Worm (Caenorhabditis elegans) whole organism, L1 larva: Measurements from ENCODE around the gene sod-1.

Source experiments
- C34B4.2 ChIP-seq: sonication (generic microtip); optimal IDR thresholded peaks from 2 replicates; lab custom pipeline; 2017; ENCODE audit warnings: mild to moderate bottlenecking, missing genetic modification characterization, missing compliant biosample characterization
- F16B12.6 ChIP-seq: fragments of 150-350 bp; optimal IDR thresholded peaks from 2 replicates; lab custom pipeline; 2014; ENCODE audit warnings: missing biosample characterization, missing genetic modification characterization
- Y116A8C.19 ChIP-seq: sonication (generic microtip); optimal IDR thresholded peaks from 2 replicates; lab custom pipeline; 2016; ENCODE audit warnings: missing compliant biosample characterization, missing genetic modification characterization, borderline replicate concordance
- aha-1 ChIP-seq: fragments of 150-350 bp; optimal IDR thresholded peaks from 2 replicates; lab custom pipeline; 2014; ENCODE audit warnings: missing biosample characterization, missing genetic modification characterization
- ama-1 ChIP-seq: fragments of 150-350 bp; optimal IDR thresholded peaks from 2 replicates; lab custom pipeline; 2014
- blmp-1 ChIP-seq: fragments of 150-350 bp; optimal IDR thresholded peaks from 2 replicates; lab custom pipeline; 2014; ENCODE audit warnings: missing biosample characterization, missing genetic modification characterization
- ceh-63 ChIP-seq: fragments of 200-800 bp; sonication (Bioruptor generic); optimal IDR thresholded peaks from 2 replicates; lab custom pipeline; 2018; ENCODE audit warnings: mild to moderate bottlenecking, missing genetic modification characterization, missing compliant biosample characterization
- ceh-8 ChIP-seq: fragments of 200-800 bp; sonication (Bioruptor generic); optimal IDR thresholded peaks from 2 replicates; lab custom pipeline; 2018; ENCODE audit warnings: mild to moderate bottlenecking, missing genetic modification characterization, moderate library complexity, missing compliant biosample characterization
- ceh-82 ChIP-seq, 3 experiments: fragments of 150-350 bp in 1 of 3; sonication (generic microtip) in 2 of 3; optimal IDR thresholded peaks; 2 replicates each; lab custom pipeline; 2014 to 2017; ENCODE audit warnings: missing biosample characterization in 3 of 3, missing genetic modification characterization in 3 of 3
- ceh-88 ChIP-seq: fragments of 200-800 bp; sonication (Bioruptor generic); IDR thresholded peaks from 2 replicates; pipeline ENCODE4 v1.3.6; 2022; ENCODE audit warnings: missing genetic modification characterization, missing compliant biosample characterization
- ceh-90 ChIP-seq: sonication (generic microtip); optimal IDR thresholded peaks from 2 replicates; lab custom pipeline; 2016; ENCODE audit warnings: missing genetic modification characterization, missing compliant biosample characterization
- ces-1 ChIP-seq: fragments of 150-350 bp; optimal IDR thresholded peaks from 2 replicates; lab custom pipeline; 2014; ENCODE audit warnings: missing biosample characterization, missing genetic modification reagents, missing genetic modification characterization
- dpl-1 ChIP-seq, 3 experiments: fragments of 150-350 bp in 2 of 3; sonication (generic microtip) in 1 of 3; optimal IDR thresholded peaks; 2 replicates each; lab custom pipeline; 2014 to 2017; ENCODE audit warnings: missing biosample characterization in 3 of 3, missing genetic modification characterization in 3 of 3, missing genetic modification reagents in 3 of 3
- efl-1 ChIP-seq, 4 experiments: fragments of 150-350 bp; optimal IDR thresholded peaks in 3 of 4; peaks in 1 of 4; 1 replicate in 1 of 4; 2 replicates in 3 of 4; lab custom pipeline; 2014; ENCODE audit warnings: missing biosample characterization in 2 of 4, missing genetic modification characterization in 2 of 4, missing genetic modification reagents in 2 of 4
- efl-3 ChIP-seq: fragments of 200-800 bp; sonication (Bioruptor generic); optimal IDR thresholded peaks from 2 replicates; lab custom pipeline; 2018; ENCODE audit warnings: mild to moderate bottlenecking, missing genetic modification characterization, missing compliant biosample characterization
- egl-13 ChIP-seq: sonication (generic microtip); optimal IDR thresholded peaks from 2 replicates; lab custom pipeline; 2016; ENCODE audit warnings: missing genotype, missing genetic modification reagents, missing genetic modification characterization, missing compliant biosample characterization
- elt-2 ChIP-seq: sonication (generic microtip); optimal IDR thresholded peaks from 2 replicates; lab custom pipeline; 2016; ENCODE audit warnings: missing genetic modification characterization, mild to moderate bottlenecking, inconsistent platforms, missing compliant biosample characterization, missing genetic modification reagents
- elt-3 ChIP-seq, 6 experiments: fragments of 150-350 bp in 1 of 6; sonication (generic microtip); optimal IDR thresholded peaks; 2 replicates each; lab custom pipeline; 2017 to 2018; ENCODE audit warnings: missing biosample characterization in 6 of 6, missing genetic modification characterization in 6 of 6, inconsistent platforms in 1 of 6
- fkh-10 ChIP-seq: sonication (generic microtip); optimal IDR thresholded peaks from 2 replicates; lab custom pipeline; 2017; ENCODE audit warnings: missing biosample characterization, missing genetic modification reagents, missing genetic modification characterization
- fkh-4 ChIP-seq: sonication (generic microtip); optimal IDR thresholded peaks from 2 replicates; lab custom pipeline; 2016; ENCODE audit warnings: missing compliant biosample characterization, missing genetic modification characterization, borderline replicate concordance
- fkh-8 ChIP-seq: sonication (generic microtip); optimal IDR thresholded peaks from 2 replicates; lab custom pipeline; 2016; ENCODE audit warnings: mild to moderate bottlenecking, missing genetic modification characterization, missing compliant biosample characterization
- grh-1 ChIP-seq: fragments of 200-800 bp; sonication (Bioruptor generic); IDR thresholded peaks from 2 replicates; pipeline ENCODE4 v1.3.6; 2022; ENCODE audit warnings: missing genetic modification reagents, missing genetic modification characterization, missing compliant biosample characterization
- hpl-2 ChIP-seq: fragments of 150-350 bp; optimal IDR thresholded peaks from 2 replicates; lab custom pipeline; 2014; ENCODE audit warnings: missing biosample characterization, missing genetic modification reagents, missing genetic modification characterization
- irx-1 ChIP-seq: sonication (generic microtip); optimal IDR thresholded peaks from 2 replicates; lab custom pipeline; 2016; ENCODE audit warnings: missing genetic modification characterization, missing compliant biosample characterization
- lin-15B ChIP-seq: fragments of 150-350 bp; sonication (generic microtip); optimal IDR thresholded peaks from 3 replicates; lab custom pipeline; 2014; ENCODE audit warnings: missing biosample characterization, missing genetic modification characterization
- lin-35 ChIP-seq, 2 experiments: fragments of 150-350 bp; optimal IDR thresholded peaks; 2 replicates each; lab custom pipeline; 2014; ENCODE audit warnings: missing biosample characterization in 2 of 2, missing genetic modification characterization in 2 of 2, missing genetic modification reagents in 2 of 2
- lin-39 ChIP-seq: fragments of 150-350 bp; optimal IDR thresholded peaks from 2 replicates; lab custom pipeline; 2014; ENCODE audit warnings: missing biosample characterization, missing genetic modification reagents, missing genetic modification characterization
- lir-3 ChIP-seq: sonication (generic microtip); optimal IDR thresholded peaks from 2 replicates; lab custom pipeline; 2016; ENCODE audit warnings: mild to moderate bottlenecking, missing genetic modification characterization, moderate library complexity, missing compliant biosample characterization; ENCODE audit not compliant: poor library complexity
- mab-9 ChIP-seq: fragments of 200-800 bp; sonication (Bioruptor generic); IDR thresholded peaks from 2 replicates; pipeline ENCODE4 v1.3.6; 2022; ENCODE audit warnings: missing genetic modification reagents, missing genetic modification characterization, missing compliant biosample characterization
- mef-2 ChIP-seq: fragments of 150-350 bp; optimal IDR thresholded peaks from 2 replicates; lab custom pipeline; 2014; ENCODE audit warnings: missing biosample characterization, missing genetic modification characterization
- mep-1 ChIP-seq: fragments of 150-350 bp; optimal IDR thresholded peaks from 2 replicates; lab custom pipeline; 2014; ENCODE audit warnings: missing biosample characterization, missing genetic modification characterization
- nhr-47 ChIP-seq: sonication (generic microtip); optimal IDR thresholded peaks from 2 replicates; lab custom pipeline; 2016; ENCODE audit warnings: mild to moderate bottlenecking, missing genetic modification characterization, moderate library complexity, missing compliant biosample characterization
- nhr-76 ChIP-seq: sonication (generic microtip); optimal IDR thresholded peaks from 2 replicates; lab custom pipeline; 2017; ENCODE audit warnings: missing biosample characterization, missing genetic modification characterization
- nhr-85 ChIP-seq: sonication (generic microtip); peaks from one replicate; lab custom pipeline; 2016; ENCODE audit warnings: missing genetic modification characterization, inconsistent platforms, missing compliant biosample characterization
- pag-3 ChIP-seq: sonication (generic microtip); optimal IDR thresholded peaks from 2 replicates; lab custom pipeline; 2017; ENCODE audit warnings: missing genetic modification characterization, mild to moderate bottlenecking, missing compliant biosample characterization, antibody characterized with exemption, borderline replicate concordance; ENCODE audit not compliant: insufficient read depth
- pqm-1 ChIP-seq: sonication (generic microtip); optimal IDR thresholded peaks from 3 replicates; lab custom pipeline; 2017; ENCODE audit warnings: missing biosample characterization, missing genetic modification characterization
- rnt-1 ChIP-seq: sonication (generic microtip); optimal IDR thresholded peaks from 2 replicates; lab custom pipeline; 2016; ENCODE audit warnings: mild to moderate bottlenecking, missing genetic modification characterization, moderate library complexity, missing compliant biosample characterization
- snpc-4 ChIP-seq: fragments of 150-350 bp; optimal IDR thresholded peaks from 2 replicates; lab custom pipeline; 2014; ENCODE audit warnings: missing biosample characterization, missing genetic modification characterization
- sptf-1 ChIP-seq: fragments of 150-350 bp; optimal IDR thresholded peaks from 2 replicates; lab custom pipeline; 2014; ENCODE audit warnings: missing biosample characterization, missing genetic modification characterization
- sup-37 ChIP-seq: fragments of 200-800 bp; sonication (Bioruptor generic); optimal IDR thresholded peaks from 2 replicates; lab custom pipeline; 2018; ENCODE audit warnings: mild to moderate bottlenecking, missing genetic modification characterization, missing compliant biosample characterization
- tbx-2 ChIP-seq: sonication (generic microtip); optimal IDR thresholded peaks from 2 replicates; lab custom pipeline; 2016; ENCODE audit warnings: missing genetic modification characterization, missing compliant biosample characterization
- unc-130 ChIP-seq: fragments of 150-350 bp; optimal IDR thresholded peaks from 2 replicates; lab custom pipeline; 2017; ENCODE audit warnings: missing biosample characterization, missing genetic modification characterization, inconsistent platforms
- unc-30 ChIP-seq: sonication (generic microtip); optimal IDR thresholded peaks from 2 replicates; lab custom pipeline; 2017; ENCODE audit warnings: missing biosample characterization, missing genetic modification characterization
- unc-86 ChIP-seq: sonication (generic microtip); optimal IDR thresholded peaks from 2 replicates; lab custom pipeline; 2016; ENCODE audit warnings: missing genetic modification characterization, missing compliant biosample characterization
- unc-98 ChIP-seq: fragments of 200-800 bp; sonication (Bioruptor generic); IDR thresholded peaks from 2 replicates; pipeline ENCODE4 v1.3.6; 2022; ENCODE audit warnings: missing genetic modification characterization, missing compliant biosample characterization
- xbp-1 ChIP-seq: sonication (generic microtip); optimal IDR thresholded peaks from 2 replicates; lab custom pipeline; 2016; ENCODE audit warnings: missing genetic modification characterization, missing compliant biosample characterization
- ztf-11 ChIP-seq, 2 experiments: sonication (generic microtip); optimal IDR thresholded peaks; 2 replicates each; lab custom pipeline; 2016 to 2017; ENCODE audit warnings: missing genetic modification characterization in 2 of 2, missing biosample characterization in 1 of 2, missing compliant biosample characterization in 1 of 2

The sod-1 gene

ce11 chrII:6968191-6968675 is 5.5 kb downstream of the sod-1 start (continued):
- TF ChIP-seq nhr-85 (tag; lab: Kevin White, UChicago) (peak; percentile 89), lin-15B (tag; lab: Kevin White, UChicago) (peak; percentile 35), pag-3 (no peak), blmp-1 (no peak), tbx-2 (tag; lab: Kevin White, UChicago) (peak; percentile 69), efl-1 (optimal IDR thresholded peaks at IDR 0.05; lab: Kevin White, UChicago) (peak; percentile 60 to 78), efl-1 (GFP tag; optimal IDR thresholded peaks at IDR 0.05 in 1 of 2; lab: Kevin White, UChicago) (peak; percentile 37 to 96), ceh-8 (GFP tag; lab: Kevin White, UChicago) (peak; percentile 37), fkh-4 (tag; lab: Kevin White, UChicago) (no peak), C34B4.2 (tag; lab: Kevin White, UChicago) (no peak), Y116A8C.19 (tag; lab: Kevin White, UChicago) (no peak), unc-30 (tag; lab: Kevin White, UChicago) (no peak), unc-86 (tag; lab: Kevin White, UChicago) (peak; percentile 74), ceh-90 (tag; lab: Kevin White, UChicago) (no peak), F16B12.6 (peak; percentile 44), sptf-1 (tag; lab: Kevin White, UChicago) (no peak), mep-1 (peak; percentile 65), ama-1 (lab: Kevin White, UChicago) (peak; percentile 95), ztf-11 (tag; optimal IDR thresholded peaks at IDR 0.05; lab: Kevin White, UChicago) (peak in 1 of 2 experiments; percentile 71), lin-35 (GFP tag; optimal IDR thresholded peaks at IDR 0.05; lab: Kevin White, UChicago) (peak; percentile 41 to 65), fkh-10 (GFP tag; lab: Kevin White, UChicago) (peak; percentile 21), unc-130 (tag; lab: Kevin White, UChicago) (peak; percentile 5), mef-2 (tag; lab: Kevin White, UChicago) (no peak), fkh-8 (tag; lab: Kevin White, UChicago) (peak; percentile 64), efl-3 (GFP tag; lab: Kevin White, UChicago) (peak; percentile 63), ceh-82 (tag; optimal IDR thresholded peaks at IDR 0.05; lab: Kevin White, UChicago) (peak; percentile 53 to 77 (median 72)), grh-1 (GFP tag; lab: Robert Waterston, UW) (peak; percentile 73), unc-98 (GFP tag; lab: Robert Waterston, UW) (no peak), nhr-47 (tag; lab: Kevin White, UChicago) (peak; percentile 93), pqm-1 (tag; lab: Kevin White, UChicago) (no peak), lir-3 (tag; lab: Kevin White, UChicago) (peak; percentile 38), rnt-1 (tag; lab: Kevin White, UChicago) (peak; percentile 93), ceh-63 (GFP tag; lab: Kevin White, UChicago) (no peak), xbp-1 (tag; lab: Kevin White, UChicago) (peak; percentile 73), ces-1 (GFP tag; lab: Kevin White, UChicago) (no peak), mab-9 (no peak; the same call in 1 of the 2 replicates), aha-1 (peak; percentile 21), elt-2 (tag; lab: Kevin White, UChicago) (peak; percentile 50), sup-37 (GFP tag; lab: Kevin White, UChicago) (peak; percentile 75), ceh-88 (GFP tag; lab: Robert Waterston, UW) (peak; percentile 65; the same call in 1 of the 2 replicates), nhr-76 (tag; lab: Kevin White, UChicago) (no peak), lin-39 (peak; percentile 81), hpl-2 (GFP tag; lab: Kevin White, UChicago) (no peak), egl-13 (tag; lab: Kevin White, UChicago) (peak; percentile 70), irx-1 (tag; lab: Kevin White, UChicago) (peak; percentile 66), elt-3 (tag; optimal IDR thresholded peaks at IDR 0.05; lab: Kevin White, UChicago) (peak in 1 of 6 experiments; percentile 29), snpc-4 (tag; lab: Kevin White, UChicago) (peak; percentile 98), dpl-1 (GFP tag; optimal IDR thresholded peaks at IDR 0.05; lab: Kevin White, UChicago) (peak; percentile 42 to 54 (median 52))
